Fruit fly (Drosophila melanogaster): Measurements from ENCODE around the gene CG7148.
A peak's percentile ranks its signal among the peaks of the same experiment; 100 is the strongest.

The CG7148 gene

dm6 chr3L:21813598-21813997 is 18.5 kb downstream of the CG7148 start, which contains the start of gene CG43895:
TSS of gene CG43895 (minus strand) at chr3L:21813698.
- TF ChIP-seq CG8159 (tag; optimal IDR thresholded peaks at IDR 0.05) = no peak
- no peak for TF ChIP-seq gl (tag; optimal IDR thresholded peaks at IDR 0.05)

DNA sequence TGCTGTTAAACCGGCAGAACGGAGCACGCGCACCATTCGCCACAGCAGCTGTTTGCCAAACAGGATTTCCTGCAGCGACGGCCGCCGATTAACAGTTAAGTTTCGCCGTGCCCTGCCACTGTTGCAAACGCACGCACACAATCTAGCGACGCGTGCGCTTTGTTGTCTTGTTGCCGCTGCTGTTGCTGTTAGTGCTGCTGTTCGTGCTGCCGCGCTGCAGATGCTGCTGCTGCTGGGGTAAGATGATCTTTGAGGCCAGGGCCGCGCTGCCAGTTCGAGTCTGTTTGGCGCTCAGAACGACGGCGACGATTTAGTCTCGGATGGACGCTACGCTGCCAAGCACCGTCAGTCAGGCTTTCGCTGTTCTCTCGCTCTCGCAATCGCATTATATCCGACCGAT is 23.5 kb downstream of the CG7148 start, which contains the start of gene eg:
eg (plus strand) TSS at position 136 of the 400 bp plus-strand sequence.
- no peak for TF ChIP-seq fd96Ca (GFP tag; IDR thresholded peaks at IDR 0.05)
- TF ChIP-seq Pif1B (GFP tag; optimal IDR thresholded peaks at IDR 0.05) = peak; percentile 6
- TF ChIP-seq CG17806 (tag; optimal IDR thresholded peaks at IDR 0.05) = no peak
- TF ChIP-seq CG13204 (GFP tag; optimal IDR thresholded peaks at IDR 0.05) = peak; percentile 85
- TF ChIP-seq CG4496 (GFP tag; IDR thresholded peaks at IDR 0.05) = peak; percentile 12; the same call in 2 of the 3 replicates
- no peak for TF ChIP-seq EcR (GFP tag; optimal IDR thresholded peaks at IDR 0.05)
- no peak for TF ChIP-seq rn (GFP tag; IDR thresholded peaks at IDR 0.05)
- no peak for TF ChIP-seq CG10348 (GFP tag; IDR thresholded peaks at IDR 0.05)
- no peak for TF ChIP-seq CG9948 (tag; optimal IDR thresholded peaks at IDR 0.05)

dm6 chr3L:21808003-21808530 is 24.0 kb downstream of the CG7148 start:
- TF ChIP-seq CG4496 (GFP tag; IDR thresholded peaks at IDR 0.05) = peak; percentile 73
- peak; percentile 71; the same call in 2 of the 3 replicates for TF ChIP-seq fd96Ca (GFP tag; IDR thresholded peaks at IDR 0.05)
- TF ChIP-seq Pif1B (GFP tag; optimal IDR thresholded peaks at IDR 0.05) = peak; percentile 65
- TF ChIP-seq CG8301 (tag; optimal IDR thresholded peaks at IDR 0.05) = peak; percentile 62
- TF ChIP-seq EcR (GFP tag; optimal IDR thresholded peaks at IDR 0.05) = peak; percentile 42
- peak; percentile 73 for TF ChIP-seq CG8159 (tag; optimal IDR thresholded peaks at IDR 0.05)
- TF ChIP-seq CG34367 (tag; optimal IDR thresholded peaks at IDR 0.05) = peak; percentile 65
- TF ChIP-seq Pif1A (GFP tag; optimal IDR thresholded peaks at IDR 0.05) = peak; percentile 45
- no peak for TF ChIP-seq D1 (tag; optimal IDR thresholded peaks at IDR 0.05)
- peak; percentile 69 for TF ChIP-seq CG17806 (tag; optimal IDR thresholded peaks at IDR 0.05)
- TF ChIP-seq CG32121 (GFP tag; IDR thresholded peaks at IDR 0.05) = peak; percentile 81
- no peak for TF ChIP-seq CG13204 (GFP tag; optimal IDR thresholded peaks at IDR 0.05)
- peak; percentile 27; the same call in 1 of the 2 replicates for TF ChIP-seq CG10348 (GFP tag; IDR thresholded peaks at IDR 0.05)
- TF ChIP-seq CG9948 (tag; optimal IDR thresholded peaks at IDR 0.05) = peak; percentile 74
- TF ChIP-seq CG12605 (GFP tag; IDR thresholded peaks at IDR 0.05) = no peak; the same call in 1 of the 2 replicates
- peak; percentile 84 for TF ChIP-seq Ets98B (GFP tag; IDR thresholded peaks at IDR 0.05)
- TF ChIP-seq gl (tag; optimal IDR thresholded peaks at IDR 0.05) = no peak
- peak; percentile 67 for TF ChIP-seq CG15710 (tag; optimal IDR thresholded peaks at IDR 0.05)
- TF ChIP-seq Snoo (tag; optimal IDR thresholded peaks at IDR 0.05) = peak; percentile 52
- peak; percentile 30; the same call in 1 of the 2 replicates for TF ChIP-seq rn (GFP tag; IDR thresholded peaks at IDR 0.05)
- peak; percentile 78 for TF ChIP-seq CG14655 (GFP tag; optimal IDR thresholded peaks at IDR 0.05)

dm6 chr3L:21800424-21800823 is 31.6 kb downstream of the CG7148 start:
- TF ChIP-seq EcR (GFP tag; optimal IDR thresholded peaks at IDR 0.05) (peak; percentile 17), CG12605 (GFP tag; IDR thresholded peaks at IDR 0.05) (no peak), CG13204 (GFP tag; optimal IDR thresholded peaks at IDR 0.05) (peak; percentile 61)

- TF ChIP-seq EcR (GFP tag; optimal IDR thresholded peaks at IDR 0.05) (no peak), CG15710 (tag; optimal IDR thresholded peaks at IDR 0.05) (no peak), Pif1B (GFP tag; optimal IDR thresholded peaks at IDR 0.05) (no peak), CG32121 (GFP tag; IDR thresholded peaks at IDR 0.05) (no peak), rn (GFP tag; IDR thresholded peaks at IDR 0.05) (no peak), gl (tag; optimal IDR thresholded peaks at IDR 0.05) (no peak), CG9948 (tag; optimal IDR thresholded peaks at IDR 0.05) (no peak), Pif1A (GFP tag; optimal IDR thresholded peaks at IDR 0.05) (no peak), CG8301 (tag; optimal IDR thresholded peaks at IDR 0.05) (no peak), CG8159 (tag; optimal IDR thresholded peaks at IDR 0.05) (no peak), CG10348 (GFP tag; IDR thresholded peaks at IDR 0.05) (no peak), CG13204 (GFP tag; optimal IDR thresholded peaks at IDR 0.05) (no peak)
Observed at dm6 chr3L:21787883-21788282, 44.2 kb downstream of the CG7148 start.
